Fruit fly (Drosophila melanogaster) whole organism, embryonic: Measurements from ENCODE around the gene Mst89B.

Experiments
- Awh ChIP-seq: fragments of 200-800 bp; sonication (Bioruptor generic); IDR thresholded peaks from 2 replicates; pipeline ENCODE4, ENCODE4 v1.3.6; 2022; ENCODE audit warnings: missing biosample characterization, missing genetic modification characterization
- CG11723 ChIP-seq: fragments of 200-800 bp; sonication (Bioruptor generic); optimal IDR thresholded peaks from 2 replicates; lab custom pipeline; 2017; ENCODE audit warnings: missing biosample characterization, mild to moderate bottlenecking, missing genetic modification characterization
- CG12219 ChIP-seq: fragments of 200-800 bp; sonication (Bioruptor generic); optimal IDR thresholded peaks from 3 replicates; lab custom pipeline; 2018; ENCODE audit warnings: missing biosample characterization, mild to moderate bottlenecking, missing genetic modification characterization
- CG13296 ChIP-seq: fragments of 200-800 bp; sonication (Bioruptor generic); optimal IDR thresholded peaks from 3 replicates; lab custom pipeline; 2018; ENCODE audit warnings: missing biosample characterization, mild to moderate bottlenecking, missing genetic modification characterization
- CG14667 ChIP-seq: fragments of 200-800 bp; sonication (Bioruptor generic); IDR thresholded peaks from 2 replicates; pipeline ENCODE4 v1.3.6; 2022; ENCODE audit warnings: missing biosample characterization, missing genetic modification characterization
- CG16813 ChIP-seq: fragments of 200-800 bp; sonication (Bioruptor generic); IDR thresholded peaks from 3 replicates; pipeline ENCODE4 v1.3.6; 2022; ENCODE audit warnings: missing biosample characterization, missing genetic modification characterization; ENCODE audit not compliant: partially characterized antibody
- CG16815 ChIP-seq: fragments of 200-800 bp; sonication (Bioruptor generic); optimal IDR thresholded peaks from 3 replicates; lab custom pipeline; 2017; ENCODE audit warnings: missing biosample characterization, mild to moderate bottlenecking, missing genetic modification characterization
- CG18599 ChIP-seq: fragments of 200-800 bp; sonication (Bioruptor generic); optimal IDR thresholded peaks from 3 replicates; lab custom pipeline; 2017; ENCODE audit warnings: missing biosample characterization, missing genetic modification characterization, mild to moderate bottlenecking, moderate library complexity, missing genetic modification reagents
- CG2116 ChIP-seq: fragments of 200-800 bp; sonication (Bioruptor generic); optimal IDR thresholded peaks from 3 replicates; lab custom pipeline; 2018; ENCODE audit warnings: missing biosample characterization, mild to moderate bottlenecking, missing genetic modification characterization
- CG31365 ChIP-seq: fragments of 200-800 bp; sonication (Bioruptor generic); optimal IDR thresholded peaks from 2 replicates; lab custom pipeline; 2018; ENCODE audit warnings: missing biosample characterization, mild to moderate bottlenecking, missing genetic modification characterization
- CG34422 ChIP-seq: fragments of 200-800 bp; sonication (Bioruptor generic); IDR thresholded peaks from 3 replicates; pipeline ENCODE4 v1.3.6; 2022; ENCODE audit warnings: missing biosample characterization, missing genetic modification characterization
- CG4328 ChIP-seq: fragments of 200-800 bp; sonication (Bioruptor generic); optimal IDR thresholded peaks from 3 replicates; lab custom pipeline; 2017; ENCODE audit warnings: missing biosample characterization, missing genetic modification reagents, missing genetic modification characterization
- CG8359 ChIP-seq: fragments of 200-800 bp; sonication (Bioruptor generic); optimal IDR thresholded peaks from 2 replicates; lab custom pipeline; 2017; ENCODE audit warnings: missing biosample characterization, mild to moderate bottlenecking, missing genetic modification characterization, borderline replicate concordance
- CG9797 ChIP-seq: fragments of 200-800 bp; sonication (Bioruptor generic); optimal IDR thresholded peaks from 3 replicates; lab custom pipeline; 2018; ENCODE audit warnings: missing biosample characterization, mild to moderate bottlenecking, missing genetic modification characterization
- CG9932 ChIP-seq: fragments of 200-800 bp; sonication (Bioruptor generic); IDR thresholded peaks from 2 replicates; pipeline ENCODE4 v1.3.6; 2022; ENCODE audit warnings: missing biosample characterization, missing genetic modification characterization
- D19A ChIP-seq: fragments of 200-800 bp; optimal IDR thresholded peaks from 3 replicates; lab custom pipeline; 2019; ENCODE audit warnings: missing biosample characterization, mild to moderate bottlenecking, missing genetic modification characterization, moderate library complexity
- Dfd ChIP-seq, 2 experiments: fragments of >200 bp; optimal IDR thresholded peaks; 2 replicates each; lab custom pipeline; 2017; ENCODE audit warnings: missing biosample characterization in 2 of 2, missing genetic modification characterization in 2 of 2
- Dll ChIP-seq: fragments of 200-800 bp; sonication (Bioruptor generic); IDR thresholded peaks from 4 replicates; pipeline ENCODE4 v1.3.6; 2022; ENCODE audit warnings: missing biosample characterization, missing genetic modification characterization; ENCODE audit not compliant: partially characterized antibody
- Gsc ChIP-seq: fragments of 200-800 bp; sonication (Bioruptor generic); IDR thresholded peaks from 2 replicates; pipeline ENCODE4 v1.3.6; 2022; ENCODE audit warnings: missing biosample characterization, missing genetic modification characterization
- Lhr ChIP-seq: fragments of 200-800 bp; sonication (Bioruptor generic); optimal IDR thresholded peaks from 3 replicates; lab custom pipeline; 2017; ENCODE audit warnings: mild to moderate bottlenecking, missing biosample characterization, missing genetic modification reagents, missing genetic modification characterization
- MESR4 ChIP-seq: fragments of 200-800 bp; sonication (Bioruptor generic); optimal IDR thresholded peaks from 2 replicates; lab custom pipeline; 2018; ENCODE audit warnings: missing biosample characterization, mild to moderate bottlenecking, missing genetic modification characterization, moderate library complexity
- Max ChIP-seq: fragments of 200-800 bp; sonication (Bioruptor generic); optimal IDR thresholded peaks from 2 replicates; lab custom pipeline; 2016; ENCODE audit warnings: missing biosample characterization, mild to moderate bottlenecking, missing genetic modification characterization
- Mes4 ChIP-seq: fragments of 200-800 bp; sonication (Bioruptor generic); optimal IDR thresholded peaks from 2 replicates; lab custom pipeline; 2016; ENCODE audit warnings: missing biosample characterization, missing genetic modification characterization
- Neu2 ChIP-seq: fragments of 200-800 bp; sonication (Bioruptor generic); optimal IDR thresholded peaks from 3 replicates; lab custom pipeline; 2016; ENCODE audit warnings: missing biosample characterization, missing genetic modification characterization, borderline replicate concordance
- Sin3A ChIP-seq: fragments of >200 bp; optimal IDR thresholded peaks from 2 replicates; lab custom pipeline; 2018
- Xrp1 ChIP-seq: fragments of 200-800 bp; sonication (Bioruptor generic); IDR thresholded peaks from 2 replicates; pipeline ENCODE4 v1.3.6; 2022; ENCODE audit warnings: missing biosample characterization, missing genetic modification characterization
- ara ChIP-seq: fragments of 200-800 bp; sonication (Bioruptor generic); IDR thresholded peaks from 2 replicates; pipeline ENCODE4 v1.3.6; 2022; ENCODE audit warnings: missing biosample characterization, missing genetic modification characterization
- ash1 ChIP-seq: fragments of 200-800 bp; sonication (Bioruptor generic); optimal IDR thresholded peaks from 2 replicates; lab custom pipeline; 2018; ENCODE audit warnings: missing biosample characterization, mild to moderate bottlenecking, missing genetic modification characterization
- br ChIP-seq: fragments of >200 bp; optimal IDR thresholded peaks from 2 replicates; lab custom pipeline; 2017
- cg ChIP-seq: fragments of 200-800 bp; sonication (Bioruptor generic); optimal IDR thresholded peaks from 3 replicates; lab custom pipeline; 2019; ENCODE audit warnings: missing biosample characterization, mild to moderate bottlenecking, missing genetic modification characterization, moderate library complexity
- chm ChIP-seq: fragments of 200-800 bp; sonication (Bioruptor generic); IDR thresholded peaks from 2 replicates; pipeline ENCODE4 v1.3.6; 2022; ENCODE audit warnings: missing biosample characterization, missing genetic modification characterization
- dm ChIP-seq: fragments of 200-800 bp; sonication (Bioruptor generic); optimal IDR thresholded peaks from 3 replicates; lab custom pipeline; 2016; ENCODE audit warnings: missing biosample characterization, missing genetic modification characterization
- dysf ChIP-seq: fragments of 200-800 bp; sonication (Bioruptor generic); IDR thresholded peaks from 3 replicates; pipeline ENCODE4 v1.3.6; 2022; ENCODE audit warnings: missing biosample characterization, missing genetic modification characterization
- ems ChIP-seq: fragments of 200-800 bp; sonication (Bioruptor generic); optimal IDR thresholded peaks from 3 replicates; lab custom pipeline; 2016; ENCODE audit warnings: missing biosample characterization, missing genetic modification characterization
- fd102C ChIP-seq: fragments of 200-800 bp; sonication (Bioruptor generic); optimal IDR thresholded peaks from 2 replicates; lab custom pipeline; 2018; ENCODE audit warnings: missing biosample characterization, mild to moderate bottlenecking, missing genetic modification characterization, moderate library complexity
- fu2 ChIP-seq: fragments of 200-800 bp; sonication (Bioruptor generic); optimal IDR thresholded peaks from 2 replicates; lab custom pipeline; 2016; ENCODE audit warnings: missing biosample characterization, missing genetic modification characterization
- grau ChIP-seq: fragments of 200-800 bp; optimal IDR thresholded peaks from 3 replicates; lab custom pipeline; 2019; ENCODE audit warnings: missing biosample characterization, mild to moderate bottlenecking, missing genetic modification characterization, moderate library complexity
- hbn ChIP-seq: fragments of 200-800 bp; sonication (Bioruptor generic); IDR thresholded peaks from 2 replicates; pipeline ENCODE4 v1.3.6; 2022; ENCODE audit warnings: missing biosample characterization, missing genetic modification characterization; ENCODE audit not compliant: partially characterized antibody
- hkb ChIP-seq, 2 experiments: fragments of 200-800 bp in 1 of 2; fragments of >200 bp in 1 of 2; sonication (Bioruptor generic) in 1 of 2; IDR thresholded peaks in 1 of 2; optimal IDR thresholded peaks in 1 of 2; 2 replicates each; pipeline versions ENCODE4 v1.3.6 to Lab custom; 2017 to 2022; ENCODE audit warnings: missing biosample characterization in 1 of 2, missing genetic modification characterization in 1 of 2
- jumu ChIP-seq: fragments of 200-800 bp; sonication (Bioruptor generic); optimal IDR thresholded peaks from 3 replicates; lab custom pipeline; 2016; ENCODE audit warnings: missing biosample characterization, missing genetic modification characterization
- kni ChIP-seq: fragments of 200-800 bp; sonication (Bioruptor generic); optimal IDR thresholded peaks from 3 replicates; lab custom pipeline; 2017; ENCODE audit warnings: mild to moderate bottlenecking, missing biosample characterization, missing genetic modification reagents, missing genetic modification characterization
- lmd ChIP-seq: fragments of 200-800 bp; sonication (Bioruptor generic); IDR thresholded peaks from 2 replicates; pipeline ENCODE4 v1.3.6; 2022; ENCODE audit warnings: missing biosample characterization, missing genetic modification characterization
- pfk ChIP-seq: fragments of 200-800 bp; sonication (Bioruptor generic); optimal IDR thresholded peaks from 2 replicates; lab custom pipeline; 2018; ENCODE audit warnings: missing biosample characterization, mild to moderate bottlenecking, missing genetic modification characterization, moderate library complexity
- phol ChIP-seq: fragments of 200-800 bp; sonication (Bioruptor generic); optimal IDR thresholded peaks from 3 replicates; lab custom pipeline; 2018; ENCODE audit warnings: missing biosample characterization, mild to moderate bottlenecking, missing genetic modification characterization, moderate library complexity
- schlank ChIP-seq: fragments of 200-800 bp; sonication (Bioruptor generic); optimal IDR thresholded peaks from 2 replicates; lab custom pipeline; 2018; ENCODE audit warnings: missing biosample characterization, mild to moderate bottlenecking, missing genetic modification characterization
- shn ChIP-seq: fragments of 200-800 bp; sonication (Bioruptor generic); optimal IDR thresholded peaks from 3 replicates; lab custom pipeline; 2016; ENCODE audit warnings: missing biosample characterization, missing genetic modification characterization
- sima ChIP-seq: fragments of 200-800 bp; sonication (Bioruptor generic); optimal IDR thresholded peaks from 2 replicates; lab custom pipeline; 2016; ENCODE audit warnings: missing biosample characterization, missing genetic modification characterization
- tll ChIP-seq, 2 experiments: fragments of 200-800 bp in 1 of 2; fragments of >200 bp in 1 of 2; sonication (Bioruptor generic) in 1 of 2; optimal IDR thresholded peaks; 2 replicates each; lab custom pipeline; 2017 to 2019; ENCODE audit warnings: missing biosample characterization in 2 of 2, missing genetic modification characterization in 2 of 2, mild to moderate bottlenecking in 1 of 2, moderate library complexity in 1 of 2
- tx ChIP-seq: fragments of 200-800 bp; sonication (Bioruptor generic); optimal IDR thresholded peaks from 2 replicates; lab custom pipeline; 2016; ENCODE audit warnings: missing biosample characterization, missing genetic modification characterization
- wdn ChIP-seq: fragments of 200-800 bp; sonication (Bioruptor generic); IDR thresholded peaks from 2 replicates; pipeline ENCODE4 v1.3.6; 2022; ENCODE audit warnings: missing biosample characterization, missing genetic modification characterization

Gene Mst89B

DNA sequence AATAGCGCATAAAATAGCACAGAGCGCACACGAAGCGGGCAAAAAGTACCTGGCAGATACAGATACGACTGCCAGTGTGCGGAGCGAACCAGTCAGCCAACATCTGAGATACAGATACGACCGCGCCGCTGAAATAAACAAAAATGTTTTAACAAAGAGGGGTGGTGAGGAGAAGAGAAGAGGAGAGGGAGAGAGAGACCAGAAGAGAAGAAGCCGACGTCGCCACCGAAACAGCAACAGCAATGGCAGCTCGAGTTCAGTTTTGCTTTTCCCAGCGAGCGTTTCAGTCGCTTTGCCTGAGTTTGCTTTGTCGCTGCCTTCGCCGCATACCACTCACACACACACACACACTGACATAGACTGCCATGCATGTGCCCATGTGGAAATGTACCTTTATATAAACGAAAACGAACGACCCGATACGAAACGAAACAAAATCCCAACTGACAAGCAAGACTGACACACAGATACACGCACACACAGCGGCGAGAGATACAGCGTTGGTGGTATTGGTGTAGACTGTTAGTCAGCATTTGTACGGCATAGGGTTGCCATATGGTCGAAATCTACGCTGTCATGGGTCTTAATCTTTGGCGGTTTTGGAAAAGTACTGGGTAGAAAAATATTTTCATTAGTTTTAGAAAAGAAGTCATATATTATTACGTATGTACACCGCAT is 25.6 kb upstream of the Mst89B start (continued):
- TF ChIP-seq CG16813 (GFP tag; lab: Robert Waterston, UW) (no peak), CG14667 (no peak), tll (GFP tag; optimal IDR thresholded peaks at IDR 0.05; lab: Kevin White, UChicago) (no peak), cg (peak; percentile 99), kni (GFP tag; lab: Kevin White, UChicago) (peak; percentile 96), Gsc (GFP tag; lab: Robert Waterston, UW) (no peak), dysf (no peak), CG9797 (GFP tag; lab: Kevin White, UChicago) (no peak), hbn (GFP tag; lab: Robert Waterston, UW) (no peak), CG9932 (no peak), Lhr (GFP tag; lab: Kevin White, UChicago) (no peak), D19A (no peak), Sin3A (lab: Kevin White, UChicago) (no peak), CG16815 (GFP tag; lab: Kevin White, UChicago) (no peak), pfk (GFP tag; lab: Kevin White, UChicago) (peak; percentile 92), Xrp1 (GFP tag; lab: Robert Waterston, UW) (no peak), dm (peak; percentile 68), schlank (tag; lab: Kevin White, UChicago) (no peak), CG2116 (GFP tag; lab: Kevin White, UChicago) (no peak), Max (no peak), CG31365 (tag; lab: Kevin White, UChicago) (no peak), br (lab: Kevin White, UChicago) (no peak), ash1 (GFP tag; lab: Kevin White, UChicago) (peak; percentile 48), jumu (GFP tag; lab: Kevin White, UChicago) (no peak), sima (GFP tag; lab: Kevin White, UChicago) (no peak), CG34422 (no peak), Neu2 (GFP tag; lab: Kevin White, UChicago) (no peak), ara (GFP tag; lab: Robert Waterston, UW) (no peak), phol (tag; lab: Kevin White, UChicago) (no peak), wdn (no peak), lmd (GFP tag; lab: Robert Waterston, UW) (no peak), shn (GFP tag; lab: Kevin White, UChicago) (no peak), MESR4 (GFP tag; lab: Kevin White, UChicago) (peak; percentile 16), hkb (optimal IDR thresholded peaks at IDR 0.05; lab: Kevin White, UChicago) (no peak), hkb (GFP tag; IDR thresholded peaks at IDR 0.05; lab: Robert Waterston, UW) (no peak), tx (GFP tag; lab: Kevin White, UChicago) (no peak), Mes4 (GFP tag; lab: Kevin White, UChicago) (no peak), fd102C (no peak), CG18599 (GFP tag; lab: Kevin White, UChicago) (peak; percentile 33), Dfd (GFP tag; optimal IDR thresholded peaks at IDR 0.05; lab: Kevin White, UChicago) (no peak), CG11723 (no peak), CG8359 (GFP tag; lab: Kevin White, UChicago) (peak; percentile 20), CG4328 (no peak), Dll (GFP tag; lab: Robert Waterston, UW) (no peak), ems (GFP tag; lab: Kevin White, UChicago) (peak; percentile 47), fu2 (no peak), Awh (GFP tag; lab: Robert Waterston, UW) (no peak), CG13296 (GFP tag; lab: Kevin White, UChicago) (no peak), chm (GFP tag; lab: Robert Waterston, UW) (no peak), CG12219 (no peak), grau (tag; lab: Kevin White, UChicago) (peak; percentile 27)
